Worm (Caenorhabditis elegans): Measurements from ENCODE around the gene C25D7.9.

- TF ChIP-seq him-1 (tag; optimal IDR thresholded peaks at IDR 0.05) (no peak), W03F9.2 (tag; optimal IDR thresholded peaks at IDR 0.05) (no peak)
Observed at ce11 chrV:15065837-15066348, 958 bp downstream of the C25D7.9 start, which contains the start of gene otub-1.

Measured in whole organism, L4/young adult.